Fruit fly (Drosophila melanogaster) whole organism, embryonic: Measurements from ENCODE around the gene NELF-B.
A peak's percentile ranks its signal among the peaks of the same experiment; 100 is the strongest.

ENCODE experiments used
- Asciz ChIP-seq: fragments of 200-800 bp; sonication (Bioruptor generic); optimal IDR thresholded peaks from 2 replicates; lab custom pipeline; 2017; ENCODE audit warnings: missing biosample characterization, mild to moderate bottlenecking, missing genetic modification characterization, missing genetic modification reagents
- B-H1 ChIP-seq: fragments of 200-800 bp; sonication (Bioruptor generic); IDR thresholded peaks from 3 replicates; pipeline ENCODE4 v1.3.6; 2022; ENCODE audit warnings: missing biosample characterization, missing genetic modification characterization
- CG1024 ChIP-seq: fragments of 200-800 bp; sonication (Bioruptor generic); IDR thresholded peaks from 2 replicates; pipeline ENCODE4 v1.3.6; 2022; ENCODE audit warnings: missing biosample characterization, missing genetic modification characterization
- CG10979 ChIP-seq: fragments of 200-800 bp; sonication (Bioruptor generic); optimal IDR thresholded peaks from 2 replicates; lab custom pipeline; 2018; ENCODE audit warnings: missing biosample characterization, mild to moderate bottlenecking, missing genetic modification characterization, moderate library complexity
- CG11696 ChIP-seq: fragments of 200-800 bp; sonication (Bioruptor generic); IDR thresholded peaks from 2 replicates; pipeline ENCODE4 v1.3.6; 2022; ENCODE audit warnings: missing biosample characterization, missing genetic modification characterization
- CG14710 ChIP-seq: fragments of 200-800 bp; sonication (Bioruptor generic); optimal IDR thresholded peaks from 3 replicates; lab custom pipeline; 2019; ENCODE audit warnings: missing biosample characterization, mild to moderate bottlenecking, missing genetic modification characterization, moderate library complexity
- CG15514 ChIP-seq: fragments of 200-800 bp; sonication (Bioruptor generic); optimal IDR thresholded peaks from 3 replicates; lab custom pipeline; 2017; ENCODE audit warnings: missing biosample characterization, missing genetic modification characterization, mild to moderate bottlenecking, moderate library complexity, missing genetic modification reagents
- CG17802 ChIP-seq: fragments of 200-800 bp; sonication (Bioruptor generic); optimal IDR thresholded peaks from 2 replicates; lab custom pipeline; 2018; ENCODE audit warnings: missing biosample characterization, mild to moderate bottlenecking, missing genetic modification characterization, moderate library complexity
- CG18476 ChIP-seq: fragments of 200-800 bp; sonication (Bioruptor generic); optimal IDR thresholded peaks from 2 replicates; lab custom pipeline; 2016; ENCODE audit warnings: missing biosample characterization, mild to moderate bottlenecking, missing genetic modification characterization
- CG33213 ChIP-seq: fragments of 200-800 bp; sonication (Bioruptor generic); optimal IDR thresholded peaks from 3 replicates; lab custom pipeline; 2016; ENCODE audit warnings: missing biosample characterization, missing genetic modification characterization
- CG6254 ChIP-seq: fragments of 200-800 bp; sonication (Bioruptor generic); optimal IDR thresholded peaks from 3 replicates; lab custom pipeline; 2017; ENCODE audit warnings: mild to moderate bottlenecking, missing biosample characterization, missing genetic modification reagents, missing genetic modification characterization
- CG6272 ChIP-seq: fragments of 200-800 bp; sonication (Bioruptor generic); IDR thresholded peaks from 2 replicates; pipeline ENCODE4 v1.3.6; 2022; ENCODE audit warnings: missing biosample characterization, missing genetic modification characterization
- CG6689 ChIP-seq: fragments of 200-800 bp; sonication (Bioruptor generic); IDR thresholded peaks from 2 replicates; pipeline ENCODE4 v1.3.6; 2022; ENCODE audit warnings: missing biosample characterization, missing genetic modification characterization
- CG6854 ChIP-seq: fragments of 200-800 bp; sonication (Bioruptor generic); optimal IDR thresholded peaks from 3 replicates; lab custom pipeline; 2017; ENCODE audit warnings: missing biosample characterization, mild to moderate bottlenecking, missing genetic modification characterization
- CG9817 ChIP-seq: fragments of 200-800 bp; sonication (Bioruptor generic); optimal IDR thresholded peaks from 2 replicates; lab custom pipeline; 2018; ENCODE audit warnings: missing biosample characterization, mild to moderate bottlenecking, missing genetic modification characterization, moderate library complexity
- D ChIP-seq, 2 experiments: fragments of 200-800 bp in 1 of 2; fragments of >200 bp in 1 of 2; sonication (Bioruptor generic) in 1 of 2; optimal IDR thresholded peaks; 2 replicates in 1 of 2; 3 replicates in 1 of 2; lab custom pipeline; 2017; ENCODE audit warnings: mild to moderate bottlenecking in 1 of 2, missing biosample characterization in 1 of 2, missing genetic modification characterization in 1 of 2, missing genetic modification reagents in 1 of 2
- Dbx ChIP-seq: fragments of 200-800 bp; sonication (Bioruptor generic); IDR thresholded peaks from 3 replicates; pipeline ENCODE4 v1.3.6; 2022; ENCODE audit warnings: missing biosample characterization, missing genetic modification characterization
- Deaf1 ChIP-seq: fragments of 200-800 bp; optimal IDR thresholded peaks from 3 replicates; lab custom pipeline; 2019; ENCODE audit warnings: missing biosample characterization, mild to moderate bottlenecking, missing genetic modification characterization, moderate library complexity
- Dip3 ChIP-seq: fragments of 200-800 bp; sonication (Bioruptor generic); optimal IDR thresholded peaks from 3 replicates; lab custom pipeline; 2016; ENCODE audit warnings: missing biosample characterization, missing genetic modification characterization
- Dref ChIP-seq: fragments of 200-800 bp; sonication (Bioruptor generic); IDR thresholded peaks from 2 replicates; pipeline ENCODE4 v1.3.6; 2022; ENCODE audit warnings: missing biosample characterization, missing genetic modification characterization
- Elba2 ChIP-seq: fragments of 200-800 bp; sonication (Bioruptor generic); optimal IDR thresholded peaks from 3 replicates; lab custom pipeline; 2016; ENCODE audit warnings: missing biosample characterization, missing genetic modification characterization
- Hey ChIP-seq: fragments of 200-800 bp; sonication (Bioruptor generic); optimal IDR thresholded peaks from 3 replicates; lab custom pipeline; 2018; ENCODE audit warnings: missing biosample characterization, mild to moderate bottlenecking, missing genetic modification characterization
- Lpt ChIP-seq: fragments of >200 bp; optimal IDR thresholded peaks from 2 replicates; lab custom pipeline; 2018; ENCODE audit warnings: missing biosample characterization, missing genetic modification characterization
- MBD-R2 ChIP-seq: fragments of 200-800 bp; sonication (Bioruptor generic); IDR thresholded peaks from 2 replicates; pipeline ENCODE4 v1.3.6; 2022; ENCODE audit warnings: missing biosample characterization, missing genetic modification characterization
- Myb ChIP-seq: fragments of 200-800 bp; sonication (Bioruptor generic); optimal IDR thresholded peaks from 2 replicates; lab custom pipeline; 2016; ENCODE audit warnings: missing biosample characterization, missing genetic modification characterization
- Neu2 ChIP-seq: fragments of 200-800 bp; sonication (Bioruptor generic); optimal IDR thresholded peaks from 3 replicates; lab custom pipeline; 2016; ENCODE audit warnings: missing biosample characterization, missing genetic modification characterization, borderline replicate concordance
- Opbp ChIP-seq: fragments of 200-800 bp; sonication (Bioruptor generic); IDR thresholded peaks from 3 replicates; pipeline ENCODE4 v1.3.6; 2022; ENCODE audit warnings: missing biosample characterization, missing genetic modification characterization; ENCODE audit not compliant: partially characterized antibody
- Stat92E ChIP-seq, 3 experiments: fragments of >200 bp in 2 of 3; fragments of 200-800 bp in 1 of 3; sonication (Bioruptor generic) in 1 of 3; optimal IDR thresholded peaks; 2 replicates each; lab custom pipeline; 2017 to 2019; ENCODE audit warnings: missing biosample characterization in 3 of 3, missing genetic modification characterization in 3 of 3, mild to moderate bottlenecking in 1 of 3, moderate library complexity in 1 of 3
- Xbp1 ChIP-seq: fragments of 200-800 bp; sonication (Bioruptor generic); optimal IDR thresholded peaks from 3 replicates; lab custom pipeline; 2016; ENCODE audit warnings: missing biosample characterization, mild to moderate bottlenecking, missing genetic modification characterization
- az2 ChIP-seq: fragments of 200-800 bp; sonication (Bioruptor generic); optimal IDR thresholded peaks from 3 replicates; lab custom pipeline; 2016; ENCODE audit warnings: missing biosample characterization, missing genetic modification characterization
- chm ChIP-seq: fragments of 200-800 bp; sonication (Bioruptor generic); IDR thresholded peaks from 2 replicates; pipeline ENCODE4 v1.3.6; 2022; ENCODE audit warnings: missing biosample characterization, missing genetic modification characterization
- dmrt99B ChIP-seq: fragments of 200-800 bp; sonication (Bioruptor generic); optimal IDR thresholded peaks from 2 replicates; lab custom pipeline; 2018; ENCODE audit warnings: missing biosample characterization, mild to moderate bottlenecking, missing genetic modification characterization, moderate library complexity
- exex ChIP-seq: fragments of 200-800 bp; sonication (Bioruptor generic); optimal IDR thresholded peaks from 4 replicates; lab custom pipeline; 2018; ENCODE audit warnings: missing biosample characterization, mild to moderate bottlenecking, missing genetic modification characterization, moderate library complexity
- gcm2 ChIP-seq: fragments of 200-800 bp; sonication (Bioruptor generic); optimal IDR thresholded peaks from 2 replicates; lab custom pipeline; 2016; ENCODE audit warnings: missing biosample characterization, missing genetic modification characterization
- gro ChIP-seq: fragments of 200-800 bp; sonication (Bioruptor generic); optimal IDR thresholded peaks from 2 replicates; lab custom pipeline; 2016; ENCODE audit warnings: missing biosample characterization, missing genetic modification characterization
- gsb-n ChIP-seq: fragments of 200-800 bp; sonication (Bioruptor generic); optimal IDR thresholded peaks from 3 replicates; lab custom pipeline; 2018; ENCODE audit warnings: missing biosample characterization, mild to moderate bottlenecking, missing genetic modification characterization
- hbn ChIP-seq: fragments of 200-800 bp; sonication (Bioruptor generic); IDR thresholded peaks from 2 replicates; pipeline ENCODE4 v1.3.6; 2022; ENCODE audit warnings: missing biosample characterization, missing genetic modification characterization; ENCODE audit not compliant: partially characterized antibody
- hth ChIP-seq: fragments of >200 bp; optimal IDR thresholded peaks from 2 replicates; lab custom pipeline; 2017; ENCODE audit warnings: inconsistent platforms
- jumu ChIP-seq: fragments of 200-800 bp; sonication (Bioruptor generic); optimal IDR thresholded peaks from 3 replicates; lab custom pipeline; 2016; ENCODE audit warnings: missing biosample characterization, missing genetic modification characterization
- ken ChIP-seq: fragments of 200-800 bp; sonication (Bioruptor generic); IDR thresholded peaks from 3 replicates; pipeline ENCODE4 v1.3.6; 2022; ENCODE audit warnings: missing biosample characterization, missing genetic modification characterization
- nmo ChIP-seq: fragments of 200-800 bp; sonication (Bioruptor generic); optimal IDR thresholded peaks from 2 replicates; lab custom pipeline; 2018; ENCODE audit warnings: missing biosample characterization, mild to moderate bottlenecking, missing genetic modification characterization, moderate library complexity
- org-1 ChIP-seq: fragments of 200-800 bp; sonication (Bioruptor generic); optimal IDR thresholded peaks from 2 replicates; lab custom pipeline; 2017; ENCODE audit warnings: missing biosample characterization, missing genetic modification characterization
- p53 ChIP-seq: fragments of 200-800 bp; sonication (Bioruptor generic); optimal IDR thresholded peaks from 2 replicates; lab custom pipeline; 2016; ENCODE audit warnings: missing biosample characterization, missing genetic modification characterization
- peb ChIP-seq: fragments of 200-800 bp; sonication (Bioruptor generic); IDR thresholded peaks from 2 replicates; pipeline ENCODE4 v1.3.6; 2022; ENCODE audit warnings: missing biosample characterization, missing genetic modification characterization
- scrt ChIP-seq: fragments of 200-800 bp; sonication (Bioruptor generic); optimal IDR thresholded peaks from 2 replicates; lab custom pipeline; 2018; ENCODE audit warnings: missing biosample characterization, mild to moderate bottlenecking, missing genetic modification characterization, moderate library complexity
- sob ChIP-seq: fragments of 200-800 bp; sonication (Bioruptor generic); IDR thresholded peaks from 2 replicates; pipeline ENCODE4 v1.3.6; 2022; ENCODE audit warnings: missing biosample characterization, missing genetic modification characterization
- z ChIP-seq: fragments of 200-800 bp; sonication (Bioruptor generic); IDR thresholded peaks from 3 replicates; pipeline ENCODE4 v1.3.6; 2022; ENCODE audit warnings: missing biosample characterization, missing genetic modification characterization
- zfh1 ChIP-seq: fragments of 200-800 bp; sonication (Bioruptor generic); IDR thresholded peaks from 3 replicates; pipeline ENCODE4 v1.3.6; 2022; ENCODE audit warnings: missing biosample characterization, missing genetic modification characterization

NELF-B gene

dm6 chrX:7698000-7698896, 29.9 kb downstream of the NELF-B start (continued):
- TF ChIP-seq sob (GFP tag; lab: Robert Waterston, UW): peak; percentile 96
- TF ChIP-seq Neu2 (GFP tag; lab: Kevin White, UChicago): no peak
- peak; percentile 83 for TF ChIP-seq Deaf1 (tag; lab: Kevin White, UChicago)
- peak; percentile 97 for TF ChIP-seq Hey (tag; lab: Kevin White, UChicago)
- peak; percentile 92 for TF ChIP-seq org-1
- TF ChIP-seq chm (GFP tag; lab: Robert Waterston, UW): peak; percentile 90
- TF ChIP-seq Asciz (GFP tag; lab: Kevin White, UChicago): peak; percentile 96
- TF ChIP-seq dmrt99B: peak; percentile 98
- TF ChIP-seq Elba2 (GFP tag; lab: Kevin White, UChicago): no peak
- TF ChIP-seq jumu (GFP tag; lab: Kevin White, UChicago): peak; percentile 81
- peak; percentile 91 for TF ChIP-seq CG6272 (GFP tag; lab: Robert Waterston, UW)
- TF ChIP-seq gcm2: peak; percentile 86
- TF ChIP-seq CG17802 (tag; lab: Kevin White, UChicago): peak; percentile 83
- TF ChIP-seq exex (tag; lab: Kevin White, UChicago): peak; percentile 80
- peak; percentile 92 for TF ChIP-seq Dip3 (GFP tag; lab: Kevin White, UChicago)
- peak; percentile 95 for TF ChIP-seq ken (GFP tag; lab: Robert Waterston, UW)
- TF ChIP-seq CG9817 (tag; lab: Kevin White, UChicago): peak; percentile 95
- peak; percentile 61; the same call in 1 of the 3 replicates for TF ChIP-seq z (GFP tag; lab: Robert Waterston, UW)
- peak; percentile 95 for TF ChIP-seq Xbp1 (GFP tag; lab: Kevin White, UChicago)
- peak; percentile 89 for TF ChIP-seq CG6254 (GFP tag; lab: Kevin White, UChicago)
- TF ChIP-seq gro (GFP tag; lab: Kevin White, UChicago): peak; percentile 91
- peak; percentile 74 for TF ChIP-seq CG33213
- TF ChIP-seq gsb-n (tag; lab: Kevin White, UChicago): peak; percentile 91
- TF ChIP-seq hbn (GFP tag; lab: Robert Waterston, UW): no peak
- peak; percentile 68 for TF ChIP-seq Myb (GFP tag; lab: Kevin White, UChicago)
- peak; percentile 97 for TF ChIP-seq nmo (GFP tag; lab: Kevin White, UChicago)
- TF ChIP-seq CG1024 (GFP tag; lab: Robert Waterston, UW): peak; percentile 92
- no peak for TF ChIP-seq hth (lab: Kevin White, UChicago)
- TF ChIP-seq CG11696 (GFP tag; lab: Robert Waterston, UW): peak; percentile 83
- peak; percentile 91 for TF ChIP-seq peb
- TF ChIP-seq CG6854 (GFP tag; lab: Kevin White, UChicago): peak; percentile 94
- TF ChIP-seq CG14710: peak; percentile 88
- TF ChIP-seq scrt (GFP tag; lab: Kevin White, UChicago): peak; percentile 93
- TF ChIP-seq B-H1 (GFP tag; lab: Robert Waterston, UW): peak; percentile 96
- TF ChIP-seq CG15514 (GFP tag; lab: Kevin White, UChicago): peak; percentile 89
- TF ChIP-seq Dref (GFP tag; lab: Robert Waterston, UW): no peak
- TF ChIP-seq CG6689 (GFP tag; lab: Robert Waterston, UW): peak; percentile 95
- peak; percentile 93 for TF ChIP-seq az2 (GFP tag; lab: Kevin White, UChicago)
- peak; percentile 45 for TF ChIP-seq p53 (GFP tag; lab: Kevin White, UChicago)
- TF ChIP-seq zfh1 (GFP tag; lab: Robert Waterston, UW): peak; percentile 96
- peak; percentile 97 for TF ChIP-seq Dbx (GFP tag; lab: Robert Waterston, UW)
- TF ChIP-seq MBD-R2: peak; percentile 91
- no peak for TF ChIP-seq D (optimal IDR thresholded peaks at IDR 0.05; lab: Kevin White, UChicago)
- TF ChIP-seq D (GFP tag; optimal IDR thresholded peaks at IDR 0.05; lab: Kevin White, UChicago): peak; percentile 91
- TF ChIP-seq Lpt (GFP tag; lab: Kevin White, UChicago): no peak
- peak; percentile 95 for TF ChIP-seq CG18476
- no peak for TF ChIP-seq Stat92E (GFP tag; optimal IDR thresholded peaks at IDR 0.05; lab: Kevin White, UChicago)
- TF ChIP-seq CG10979 (tag; lab: Kevin White, UChicago): peak; percentile 93
- TF ChIP-seq Opbp (GFP tag; lab: Robert Waterston, UW): no peak
